Worm (Caenorhabditis elegans) whole organism, L3 larva: ENCODE measurements around the gene Y37H2A.13.

Experiments used
- R02D3.7 ChIP-seq: fragments of 150-350 bp; optimal IDR thresholded peaks from 2 replicates; lab custom pipeline; 2014; ENCODE audit warnings: missing biosample characterization, missing genetic modification characterization
- ZK546.5 ChIP-seq: sonication (generic microtip); optimal IDR thresholded peaks from 2 replicates; lab custom pipeline; 2017; ENCODE audit warnings: missing biosample characterization, missing genetic modification characterization
- aly-2 ChIP-seq: fragments of 150-350 bp; optimal IDR thresholded peaks from 2 replicates; lab custom pipeline; 2014; ENCODE audit warnings: missing biosample characterization, missing genetic modification characterization
- ama-1 ChIP-seq: fragments of 150-350 bp; optimal IDR thresholded peaks from 2 replicates; lab custom pipeline; 2018
- ceh-16 ChIP-seq: sonication (generic microtip); optimal IDR thresholded peaks from 2 replicates; lab custom pipeline; 2017; ENCODE audit warnings: missing biosample characterization, missing genetic modification characterization
- ceh-28 ChIP-seq: fragments of 150-350 bp; optimal IDR thresholded peaks from 2 replicates; lab custom pipeline; 2014; ENCODE audit warnings: missing biosample characterization, missing genetic modification reagents, missing genetic modification characterization
- ceh-82 ChIP-seq: fragments of 150-350 bp; optimal IDR thresholded peaks from 2 replicates; lab custom pipeline; 2014; ENCODE audit warnings: missing biosample characterization, missing genetic modification characterization
- egl-27 ChIP-seq: sonication (generic microtip); optimal IDR thresholded peaks from 4 replicates; lab custom pipeline; 2017; ENCODE audit warnings: missing biosample characterization, missing genetic modification reagents, missing genetic modification characterization
- egl-5 ChIP-seq: fragments of 150-350 bp; optimal IDR thresholded peaks from 2 replicates; lab custom pipeline; 2017; ENCODE audit warnings: missing biosample characterization, missing genetic modification reagents, missing genetic modification characterization, inconsistent platforms
- elt-1 ChIP-seq: fragments of 150-350 bp; optimal IDR thresholded peaks from 2 replicates; lab custom pipeline; 2014; ENCODE audit warnings: missing biosample characterization, missing genetic modification characterization
- elt-2 ChIP-seq: sonication (generic microtip); optimal IDR thresholded peaks from 2 replicates; lab custom pipeline; 2016; ENCODE audit warnings: missing genetic modification reagents, mild to moderate bottlenecking, missing genetic modification characterization, missing compliant biosample characterization
- elt-3 ChIP-seq, 3 experiments: fragments of 150-350 bp in 1 of 3; sonication (generic microtip) in 2 of 3; optimal IDR thresholded peaks; 2 replicates in 2 of 3; 4 replicates in 1 of 3; lab custom pipeline; 2014 to 2017; ENCODE audit warnings: missing biosample characterization in 3 of 3, missing genetic modification characterization in 3 of 3
- fkh-10 ChIP-seq: sonication (generic microtip); optimal IDR thresholded peaks from 2 replicates; lab custom pipeline; 2017; ENCODE audit warnings: missing biosample characterization, missing genetic modification reagents, missing genetic modification characterization
- fkh-2 ChIP-seq: fragments of 150-350 bp; optimal IDR thresholded peaks from 2 replicates; lab custom pipeline; 2014; ENCODE audit warnings: missing biosample characterization, missing genetic modification reagents, missing genetic modification characterization
- fos-1 ChIP-seq: fragments of 150-350 bp; optimal IDR thresholded peaks from 2 replicates; lab custom pipeline; 2014; ENCODE audit warnings: missing biosample characterization, missing genetic modification characterization
- hmg-11 ChIP-seq: sonication (generic microtip); optimal IDR thresholded peaks from 2 replicates; lab custom pipeline; 2016; ENCODE audit warnings: missing genetic modification characterization, missing compliant biosample characterization
- jun-1 ChIP-seq: fragments of 150-350 bp; optimal IDR thresholded peaks from 2 replicates; lab custom pipeline; 2014; ENCODE audit warnings: missing biosample characterization, missing genetic modification reagents, missing genetic modification characterization
- lin-15B ChIP-seq: fragments of 150-350 bp; optimal IDR thresholded peaks from 2 replicates; lab custom pipeline; 2014; ENCODE audit warnings: missing biosample characterization, missing genetic modification characterization
- lsy-12 ChIP-seq: sonication (generic microtip); optimal IDR thresholded peaks from 2 replicates; lab custom pipeline; 2016; ENCODE audit warnings: mild to moderate bottlenecking, missing genetic modification characterization, missing compliant biosample characterization
- mdl-1 ChIP-seq: fragments of 150-350 bp; optimal IDR thresholded peaks from 2 replicates; lab custom pipeline; 2014; ENCODE audit warnings: missing biosample characterization, missing genetic modification characterization
- mml-1 ChIP-seq: fragments of 150-350 bp; sonication (generic microtip); optimal IDR thresholded peaks from 3 replicates; lab custom pipeline; 2014; ENCODE audit warnings: missing biosample characterization, missing genetic modification characterization
- nhr-11 ChIP-seq: fragments of 150-350 bp; optimal IDR thresholded peaks from 2 replicates; lab custom pipeline; 2014; ENCODE audit warnings: missing biosample characterization, missing genetic modification characterization
- nhr-23 ChIP-seq: fragments of 150-350 bp; optimal IDR thresholded peaks from 2 replicates; lab custom pipeline; 2014; ENCODE audit warnings: missing biosample characterization, missing genetic modification reagents, missing genetic modification characterization
- nhr-237 ChIP-seq: fragments of 150-350 bp; optimal IDR thresholded peaks from 2 replicates; lab custom pipeline; 2014; ENCODE audit warnings: missing biosample characterization, missing genetic modification characterization
- nhr-25 ChIP-seq: sonication (generic microtip); optimal IDR thresholded peaks from 2 replicates; lab custom pipeline; 2017; ENCODE audit warnings: missing biosample characterization, missing genetic modification characterization
- pqm-1 ChIP-seq: fragments of 150-350 bp; optimal IDR thresholded peaks from 2 replicates; lab custom pipeline; 2017; ENCODE audit warnings: missing biosample characterization, missing genetic modification characterization, inconsistent platforms
- sea-2 ChIP-seq: fragments of 150-350 bp; sonication (generic microtip); optimal IDR thresholded peaks from 4 replicates; lab custom pipeline; 2014; ENCODE audit warnings: missing biosample characterization, missing genetic modification reagents, missing genetic modification characterization
- skn-1 ChIP-seq: fragments of 150-350 bp; optimal IDR thresholded peaks from 2 replicates; lab custom pipeline; 2014; ENCODE audit warnings: missing biosample characterization, missing genetic modification characterization
- snpc-4 ChIP-seq: fragments of 150-350 bp; optimal IDR thresholded peaks from 2 replicates; lab custom pipeline; 2014; ENCODE audit warnings: missing biosample characterization, missing genetic modification characterization
- tbx-2 ChIP-seq: sonication (generic microtip); optimal IDR thresholded peaks from 2 replicates; lab custom pipeline; 2016; ENCODE audit warnings: mild to moderate bottlenecking, missing genetic modification characterization, missing compliant biosample characterization
- unc-39 ChIP-seq: sonication (generic microtip); optimal IDR thresholded peaks from 4 replicates; lab custom pipeline; 2017; ENCODE audit warnings: missing biosample characterization, missing genetic modification characterization
- unc-62 ChIP-seq: fragments of 150-350 bp; sonication (generic microtip); optimal IDR thresholded peaks from 4 replicates; lab custom pipeline; 2014; ENCODE audit warnings: missing biosample characterization, missing genetic modification reagents, missing genetic modification characterization
- zag-1 ChIP-seq: fragments of 150-350 bp; optimal IDR thresholded peaks from 2 replicates; lab custom pipeline; 2014; ENCODE audit warnings: missing biosample characterization, missing genetic modification characterization
- ztf-11 ChIP-seq: fragments of 150-350 bp; optimal IDR thresholded peaks from 2 replicates; lab custom pipeline; 2014; ENCODE audit warnings: missing biosample characterization, missing genetic modification characterization
- ztf-4 ChIP-seq: fragments of 150-350 bp; optimal IDR thresholded peaks from 2 replicates; lab custom pipeline; 2014; ENCODE audit warnings: missing biosample characterization, missing genetic modification characterization

Gene Y37H2A.13

ce11 chrV:18142549-18142948, at the start of gene Y37H2A.13:
TSS of gene Y37H2A.13 (plus strand) at chrV:18142849.
- TF ChIP-seq pqm-1 (no peak), nhr-11 (tag; lab: Kevin White, UChicago) (no peak), ceh-16 (no peak), ZK546.5 (tag; lab: Kevin White, UChicago) (no peak), elt-2 (tag; lab: Kevin White, UChicago) (no peak), ceh-82 (no peak), ama-1 (lab: Kevin White, UChicago) (no peak)

DNA sequence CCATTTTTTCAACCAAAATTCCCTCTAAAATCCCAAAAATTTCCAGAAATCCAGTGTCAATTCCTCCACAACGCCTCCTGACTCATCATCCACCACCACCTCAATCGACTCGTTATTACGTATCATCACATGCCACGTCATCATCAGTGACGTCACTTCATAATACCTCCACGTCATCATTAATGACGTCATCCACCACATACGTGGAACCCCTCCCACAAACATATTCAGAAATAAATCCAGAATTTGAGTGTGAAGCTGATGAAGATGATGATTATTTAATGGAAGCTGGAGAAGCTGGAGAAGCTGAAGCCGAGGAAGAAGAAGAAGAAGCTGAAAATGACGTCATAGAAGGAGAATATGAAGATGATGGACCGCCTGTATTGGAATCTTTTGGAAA, 48.7 kb upstream of the Y37H2A.13 start:
- TF ChIP-seq tbx-2 (tag; lab: Kevin White, UChicago) (no peak), pqm-1 (no peak), ztf-11 (tag; lab: Kevin White, UChicago) (no peak)

- TF ChIP-seq fkh-10 (GFP tag; lab: Kevin White, UChicago) = no peak
- TF ChIP-seq elt-1 (tag; lab: Kevin White, UChicago) = no peak
Observed at ce11 chrV:18098387-18098786, 44.3 kb upstream of the Y37H2A.13 start, which contains the start of gene par-4. TSS of gene par-4 (plus strand) at chrV:18098687.

DNA sequence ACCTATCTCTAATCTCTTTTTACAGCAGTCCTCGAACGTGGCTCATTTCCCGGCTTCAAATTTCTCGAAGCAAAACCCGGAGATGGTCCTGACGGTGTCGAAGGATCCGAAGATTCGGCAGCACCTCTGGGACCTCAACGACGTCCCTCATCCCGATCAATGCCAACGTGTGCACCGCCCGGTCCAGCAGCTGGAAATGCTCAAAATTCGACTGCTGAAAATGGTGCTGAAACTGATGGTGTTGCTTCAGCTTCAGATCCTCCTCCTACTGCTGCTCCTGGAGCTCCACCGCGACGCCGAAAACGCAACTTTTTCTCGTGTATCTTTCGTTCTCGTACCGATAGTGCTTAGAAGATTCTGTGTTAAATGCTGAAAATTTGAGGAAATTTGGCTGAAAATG, 36.6 kb upstream of the Y37H2A.13 start:
- TF ChIP-seq egl-5 (tag; lab: Kevin White, UChicago) (no peak), skn-1 (tag; lab: Kevin White, UChicago) (no peak)
- TF ChIP-seq, all 47 proteins: peak for 0

ce11 chrV:18107969-18108368, 34.7 kb upstream of the Y37H2A.13 start, which contains the start of gene Y37H2A.1:
TSS of gene Y37H2A.1 (plus strand) at chrV:18108269.
- TF ChIP-seq ceh-28 (tag; lab: Kevin White, UChicago) = no peak
- TF ChIP-seq R02D3.7 (tag; lab: Kevin White, UChicago) = no peak
- no peak for TF ChIP-seq ztf-4
- no peak for TF ChIP-seq egl-5 (tag; lab: Kevin White, UChicago)
- TF ChIP-seq unc-62 = no peak
- TF ChIP-seq fkh-10 (GFP tag; lab: Kevin White, UChicago) = no peak
- no peak for TF ChIP-seq mdl-1
- no peak for TF ChIP-seq mml-1
- TF ChIP-seq zag-1 (tag; lab: Kevin White, UChicago) = no peak
- TF ChIP-seq unc-39 (tag; lab: Kevin White, UChicago) = no peak
- TF ChIP-seq lin-15B = no peak
- TF ChIP-seq lsy-12 (tag; lab: Kevin White, UChicago) = no peak
- TF ChIP-seq ZK546.5 (tag; lab: Kevin White, UChicago) = no peak
- TF ChIP-seq jun-1 (tag; lab: Kevin White, UChicago) = no peak
- TF ChIP-seq snpc-4 (tag; lab: Kevin White, UChicago) = no peak
- TF ChIP-seq sea-2 = no peak
- TF ChIP-seq pqm-1 = no peak

ce11 chrV:18109449-18109848, 33.2 kb upstream of the Y37H2A.13 start:
- no peak for TF ChIP-seq ztf-4
- no peak for TF ChIP-seq ceh-28 (tag; lab: Kevin White, UChicago)
- no peak for TF ChIP-seq unc-39 (tag; lab: Kevin White, UChicago)
- no peak for TF ChIP-seq elt-3 (tag; optimal IDR thresholded peaks at IDR 0.05; lab: Kevin White, UChicago)
- no peak for TF ChIP-seq fos-1 (tag; lab: Kevin White, UChicago)
- TF ChIP-seq nhr-25 (tag; lab: Kevin White, UChicago) = no peak
- no peak for TF ChIP-seq skn-1 (tag; lab: Kevin White, UChicago)

DNA sequence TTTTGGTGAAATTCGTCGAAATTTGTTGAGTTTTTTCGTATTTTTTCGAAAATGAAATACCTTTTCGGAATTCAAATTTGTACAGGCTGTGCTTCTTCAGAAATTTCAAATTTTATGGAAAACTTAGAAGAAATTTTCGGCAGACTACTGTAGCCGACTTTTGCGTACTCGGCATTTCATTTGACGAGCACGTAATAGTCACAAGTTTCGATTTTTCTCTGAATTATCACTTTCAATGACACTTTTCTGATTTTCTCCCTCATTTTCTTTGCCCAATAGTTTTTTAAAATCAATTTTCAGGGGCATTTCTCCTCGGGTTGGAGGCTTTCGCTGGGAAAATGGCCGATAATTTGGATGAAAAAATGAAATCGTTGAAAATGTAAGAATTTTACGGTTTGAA, 19.0 kb upstream of the Y37H2A.13 start, which contains the start of gene fbxa-107:
TSS of gene fbxa-107 (plus strand) at position 301 of the 400 bp plus-strand sequence.
- no peak for TF ChIP-seq hmg-11 (tag; lab: Kevin White, UChicago)
- TF ChIP-seq ceh-82 = no peak
- TF ChIP-seq aly-2 (tag; lab: Kevin White, UChicago) = no peak
- no peak for TF ChIP-seq fos-1 (tag; lab: Kevin White, UChicago)
- TF ChIP-seq nhr-11 (tag; lab: Kevin White, UChicago) = no peak
- TF ChIP-seq mml-1 = no peak
- TF ChIP-seq skn-1 (tag; lab: Kevin White, UChicago) = no peak
- no peak for TF ChIP-seq nhr-23 (tag; lab: Kevin White, UChicago)
- TF ChIP-seq R02D3.7 (tag; lab: Kevin White, UChicago) = no peak
- no peak for TF ChIP-seq elt-2 (tag; lab: Kevin White, UChicago)
- TF ChIP-seq fkh-2 (tag; lab: Kevin White, UChicago) = no peak
- TF ChIP-seq egl-27 = no peak
- no peak for TF ChIP-seq ama-1 (lab: Kevin White, UChicago)
- TF ChIP-seq ztf-11 (tag; lab: Kevin White, UChicago) = no peak
- TF ChIP-seq sea-2 = no peak
- no peak for TF ChIP-seq nhr-237
